Worm (Caenorhabditis elegans) whole organism, late embryonic: ENCODE results near the gene ins-15.

Source experiments
- ceh-9 ChIP-seq: sonication (generic microtip); optimal IDR thresholded peaks from 2 replicates; lab custom pipeline; 2016; ENCODE audit warnings: mild to moderate bottlenecking, missing genetic modification characterization, inconsistent platforms, missing compliant biosample characterization
- elt-4 ChIP-seq: sonication (generic microtip); optimal IDR thresholded peaks from 2 replicates; lab custom pipeline; 2016; ENCODE audit warnings: missing genetic modification characterization, missing compliant biosample characterization
- nhr-232 ChIP-seq: sonication (generic microtip); optimal IDR thresholded peaks from 2 replicates; lab custom pipeline; 2016; ENCODE audit warnings: missing genetic modification characterization, missing compliant biosample characterization
- pag-3 ChIP-seq: sonication (generic microtip); optimal IDR thresholded peaks from 2 replicates; lab custom pipeline; 2016; ENCODE audit warnings: missing compliant biosample characterization, missing genetic modification characterization, borderline replicate concordance
- pat-9 ChIP-seq: fragments of 200-800 bp; sonication (Bioruptor generic); optimal IDR thresholded peaks from 2 replicates; lab custom pipeline; 2018; ENCODE audit warnings: mild to moderate bottlenecking, missing genetic modification characterization, moderate library complexity, missing compliant biosample characterization

ce11 chrII:6781983-6782382 lies 37.4 kb upstream of the ins-15 start:
- TF ChIP-seq pat-9 (tag; lab: Kevin White, UChicago) (no peak), elt-4 (no peak), ceh-9 (tag; lab: Kevin White, UChicago) (no peak), nhr-232 (tag; lab: Kevin White, UChicago) (no peak), pag-3 (tag; lab: Kevin White, UChicago) (no peak)
